Fruit fly (Drosophila melanogaster): ENCODE measurements around the gene Femcoat.

The Femcoat gene

DNA sequence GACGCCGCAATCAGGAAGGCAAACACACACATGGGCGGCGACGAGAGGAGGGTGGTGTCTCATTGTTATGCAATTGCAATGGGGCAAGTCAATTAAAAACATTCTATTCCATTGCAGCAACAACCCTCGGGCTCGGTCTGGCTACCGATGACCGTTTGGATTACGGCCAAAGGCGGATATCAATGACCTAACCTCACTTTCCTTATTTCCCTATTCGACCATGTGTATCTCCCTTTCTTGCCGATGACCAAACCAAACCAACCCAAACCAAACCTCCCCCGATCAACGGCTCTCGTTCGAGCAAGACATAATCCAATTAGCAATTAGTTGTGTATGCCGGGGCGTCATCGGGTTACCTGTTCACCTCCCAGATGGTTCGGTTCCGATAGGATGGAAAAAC lies 43.9 kb downstream of the Femcoat start:
- no peak for TF ChIP-seq CG8478 (optimal IDR thresholded peaks at IDR 0.05)
- no peak for TF ChIP-seq pan (optimal IDR thresholded peaks at IDR 0.05)
- TF ChIP-seq EcR (GFP tag; optimal IDR thresholded peaks at IDR 0.05), result no peak
- TF ChIP-seq psq (optimal IDR thresholded peaks at IDR 0.05), result no peak
- TF ChIP-seq Dll (optimal IDR thresholded peaks at IDR 0.05), result no peak
- no peak for TF ChIP-seq usp (GFP tag; optimal IDR thresholded peaks at IDR 0.05)

DNA sequence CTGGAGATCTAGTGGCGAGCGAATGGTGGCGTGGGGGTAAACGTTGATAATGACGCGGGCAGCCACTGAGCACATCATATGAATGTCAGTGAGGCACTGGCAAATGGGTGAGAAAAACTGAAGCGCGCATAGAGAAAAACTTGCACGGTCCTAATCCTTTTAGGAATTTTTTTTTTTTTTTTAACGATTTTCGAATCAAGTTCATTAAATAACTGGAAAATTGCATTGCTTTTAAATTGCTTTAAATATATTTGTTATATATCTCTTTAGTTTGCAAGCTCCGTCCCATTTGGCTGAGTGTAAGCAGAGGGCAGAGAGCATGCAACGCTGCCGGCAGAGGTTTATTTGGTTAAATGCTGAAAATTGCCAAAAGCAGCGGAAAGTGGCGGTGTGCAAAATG lies 45.2 kb downstream of the Femcoat start:
- no peak for TF ChIP-seq psq (optimal IDR thresholded peaks at IDR 0.05)
- no peak for TF ChIP-seq usp (GFP tag; optimal IDR thresholded peaks at IDR 0.05)
- TF ChIP-seq CG8478 (optimal IDR thresholded peaks at IDR 0.05), result no peak
- TF ChIP-seq Dll (optimal IDR thresholded peaks at IDR 0.05), result no peak
- TF ChIP-seq pan (optimal IDR thresholded peaks at IDR 0.05), result no peak
- TF ChIP-seq EcR (GFP tag; optimal IDR thresholded peaks at IDR 0.05), result no peak
